Fruit fly (Drosophila melanogaster) whole organism, embryonic: ENCODE measurements around the gene Mst98Cb.

Source experiments
- Atf-2 ChIP-seq: fragments of 200-800 bp; sonication (Bioruptor generic); optimal IDR thresholded peaks from 2 replicates; lab custom pipeline; 2016; ENCODE audit warnings: missing biosample characterization, missing genetic modification characterization
- Bgb ChIP-seq: fragments of 200-800 bp; sonication (Bioruptor generic); IDR thresholded peaks from 2 replicates; pipeline ENCODE4 v1.3.6; 2022; ENCODE audit warnings: missing biosample characterization, missing genetic modification characterization; ENCODE audit not compliant: partially characterized antibody
- C15 ChIP-seq: fragments of 200-800 bp; sonication (Bioruptor generic); IDR thresholded peaks from 3 replicates; pipeline ENCODE4 v1.3.6; 2022; ENCODE audit warnings: missing biosample characterization, missing genetic modification characterization
- CG10366 ChIP-seq: fragments of 200-800 bp; sonication (Bioruptor generic); IDR thresholded peaks from 2 replicates; pipeline ENCODE4 v1.3.6; 2022; ENCODE audit warnings: missing biosample characterization, missing genetic modification characterization
- CG11093 ChIP-seq: fragments of 200-800 bp; sonication (Bioruptor generic); IDR thresholded peaks from 3 replicates; pipeline ENCODE4 v1.3.6; 2022; ENCODE audit warnings: missing biosample characterization, missing genetic modification characterization
- CG11398 ChIP-seq: fragments of 200-800 bp; sonication (Bioruptor generic); optimal IDR thresholded peaks from 2 replicates; lab custom pipeline; 2016; ENCODE audit warnings: missing biosample characterization, missing genetic modification characterization
- CG11695 ChIP-seq: fragments of 200-800 bp; sonication (Bioruptor generic); IDR thresholded peaks from 3 replicates; pipeline ENCODE4 v1.3.6; 2022; ENCODE audit warnings: missing biosample characterization, missing genetic modification characterization
- CG12155 ChIP-seq: fragments of 200-800 bp; sonication (Bioruptor generic); optimal IDR thresholded peaks from 3 replicates; lab custom pipeline; 2016; ENCODE audit warnings: missing biosample characterization, missing genetic modification characterization
- CG12391 ChIP-seq: fragments of 200-800 bp; sonication (Bioruptor generic); optimal IDR thresholded peaks from 3 replicates; lab custom pipeline; 2018; ENCODE audit warnings: missing biosample characterization, mild to moderate bottlenecking, missing genetic modification characterization, moderate library complexity
- CG14014 ChIP-seq: fragments of 200-800 bp; sonication (Bioruptor generic); IDR thresholded peaks from 2 replicates; pipeline ENCODE4 v1.3.6; 2022; ENCODE audit warnings: missing biosample characterization, missing genetic modification characterization
- CG15601 ChIP-seq: fragments of 200-800 bp; sonication (Bioruptor generic); optimal IDR thresholded peaks from 3 replicates; lab custom pipeline; 2019; ENCODE audit warnings: missing biosample characterization, mild to moderate bottlenecking, missing genetic modification characterization, moderate library complexity
- CG16813 ChIP-seq: fragments of 200-800 bp; sonication (Bioruptor generic); IDR thresholded peaks from 3 replicates; pipeline ENCODE4 v1.3.6; 2022; ENCODE audit warnings: missing biosample characterization, missing genetic modification characterization; ENCODE audit not compliant: partially characterized antibody
- CG17912 ChIP-seq: fragments of 200-800 bp; sonication (Bioruptor generic); optimal IDR thresholded peaks from 2 replicates; lab custom pipeline; 2018; ENCODE audit warnings: missing biosample characterization, mild to moderate bottlenecking, missing genetic modification characterization
- CG2202 ChIP-seq: fragments of 200-800 bp; sonication (Bioruptor generic); optimal IDR thresholded peaks from 2 replicates; lab custom pipeline; 2018; ENCODE audit warnings: missing biosample characterization, mild to moderate bottlenecking, missing genetic modification characterization
- CG31224 ChIP-seq: fragments of 200-800 bp; sonication (Bioruptor generic); IDR thresholded peaks from 2 replicates; pipeline ENCODE4 v1.3.6; 2022; ENCODE audit warnings: missing biosample characterization, missing genetic modification characterization
- CG4404 ChIP-seq: fragments of 200-800 bp; sonication (Bioruptor generic); IDR thresholded peaks from 2 replicates; pipeline ENCODE4 v1.3.6; 2022; ENCODE audit warnings: missing biosample characterization, missing genetic modification characterization
- CG4854 ChIP-seq: fragments of 200-800 bp; sonication (Bioruptor generic); optimal IDR thresholded peaks from 2 replicates; lab custom pipeline; 2016; ENCODE audit warnings: missing biosample characterization, missing genetic modification characterization, inconsistent platforms
- CG6689 ChIP-seq: fragments of 200-800 bp; sonication (Bioruptor generic); IDR thresholded peaks from 2 replicates; pipeline ENCODE4 v1.3.6; 2022; ENCODE audit warnings: missing biosample characterization, missing genetic modification characterization
- CG8478 ChIP-seq: fragments of >200 bp; optimal IDR thresholded peaks from 2 replicates; lab custom pipeline; 2018
- CG8765 ChIP-seq: fragments of 200-800 bp; sonication (Bioruptor generic); IDR thresholded peaks from 2 replicates; pipeline ENCODE4 v1.3.6; 2022; ENCODE audit warnings: missing biosample characterization, missing genetic modification characterization
- CG9932 ChIP-seq: fragments of 200-800 bp; sonication (Bioruptor generic); IDR thresholded peaks from 2 replicates; pipeline ENCODE4 v1.3.6; 2022; ENCODE audit warnings: missing biosample characterization, missing genetic modification characterization
- CHES-1-like ChIP-seq: fragments of 200-800 bp; sonication (Bioruptor generic); optimal IDR thresholded peaks from 2 replicates; lab custom pipeline; 2016; ENCODE audit warnings: missing biosample characterization, missing genetic modification characterization
- GATAe ChIP-seq: fragments of 200-800 bp; sonication (Bioruptor generic); conservative IDR thresholded peaks from 2 replicates; pipeline ENCODE4 v1.3.6; 2022; ENCODE audit warnings: missing biosample characterization, missing genetic modification characterization
- HLH3B ChIP-seq: fragments of 200-800 bp; sonication (Bioruptor generic); IDR thresholded peaks from 2 replicates; pipeline ENCODE4 v1.3.6; 2022; ENCODE audit warnings: missing biosample characterization, missing genetic modification characterization
- Hand ChIP-seq: fragments of 200-800 bp; sonication (Bioruptor generic); optimal IDR thresholded peaks from 2 replicates; lab custom pipeline; 2017; ENCODE audit warnings: mild to moderate bottlenecking, missing biosample characterization, missing genetic modification reagents, missing genetic modification characterization
- Hsf ChIP-seq: fragments of 200-800 bp; sonication (Bioruptor generic); optimal IDR thresholded peaks from 3 replicates; lab custom pipeline; 2016; ENCODE audit warnings: missing biosample characterization, missing genetic modification characterization
- Lhr ChIP-seq: fragments of 200-800 bp; sonication (Bioruptor generic); optimal IDR thresholded peaks from 3 replicates; lab custom pipeline; 2017; ENCODE audit warnings: mild to moderate bottlenecking, missing biosample characterization, missing genetic modification reagents, missing genetic modification characterization
- MESR4 ChIP-seq: fragments of 200-800 bp; sonication (Bioruptor generic); optimal IDR thresholded peaks from 2 replicates; lab custom pipeline; 2018; ENCODE audit warnings: missing biosample characterization, mild to moderate bottlenecking, missing genetic modification characterization, moderate library complexity
- Mad ChIP-seq: fragments of 200-800 bp; sonication (Bioruptor generic); optimal IDR thresholded peaks from 2 replicates; lab custom pipeline; 2016; ENCODE audit warnings: missing biosample characterization, missing genetic modification characterization
- Med ChIP-seq: fragments of 200-800 bp; sonication (Bioruptor generic); peaks from one replicate; lab custom pipeline; 2016; ENCODE audit warnings: missing biosample characterization, missing genetic modification characterization, mild to moderate bottlenecking, inconsistent platforms, moderate library complexity
- NC2β ChIP-seq: fragments of 200-800 bp; sonication (Bioruptor generic); optimal IDR thresholded peaks from 2 replicates; lab custom pipeline; 2016; ENCODE audit warnings: missing biosample characterization, missing genetic modification characterization
- NFAT ChIP-seq: fragments of 200-800 bp; sonication (Bioruptor generic); IDR thresholded peaks from 2 replicates; pipeline ENCODE4 v1.3.6; 2022; ENCODE audit warnings: missing biosample characterization, missing genetic modification characterization
- Oli ChIP-seq: fragments of 200-800 bp; sonication (Bioruptor generic); optimal IDR thresholded peaks from 2 replicates; lab custom pipeline; 2018; ENCODE audit warnings: missing biosample characterization, mild to moderate bottlenecking, missing genetic modification characterization, moderate library complexity
- Opbp ChIP-seq: fragments of 200-800 bp; sonication (Bioruptor generic); IDR thresholded peaks from 3 replicates; pipeline ENCODE4 v1.3.6; 2022; ENCODE audit warnings: missing biosample characterization, missing genetic modification characterization; ENCODE audit not compliant: partially characterized antibody
- Sry-β ChIP-seq: fragments of 200-800 bp; sonication (Bioruptor generic); optimal IDR thresholded peaks from 2 replicates; lab custom pipeline; 2018; ENCODE audit warnings: missing biosample characterization, mild to moderate bottlenecking, missing genetic modification characterization, moderate library complexity
- bcd ChIP-seq: fragments of 200-800 bp; sonication (Bioruptor generic); optimal IDR thresholded peaks from 2 replicates; lab custom pipeline; 2017; ENCODE audit warnings: missing biosample characterization, mild to moderate bottlenecking, missing genetic modification characterization
- chinmo ChIP-seq: fragments of 200-800 bp; sonication (Bioruptor generic); IDR thresholded peaks from 4 replicates; pipeline ENCODE4 v1.3.6; 2022; ENCODE audit warnings: missing biosample characterization, missing genetic modification characterization; ENCODE audit not compliant: partially characterized antibody
- croc ChIP-seq: fragments of 200-800 bp; sonication (Bioruptor generic); conservative IDR thresholded peaks from 3 replicates; pipeline ENCODE4 v1.3.6; 2022; ENCODE audit warnings: missing biosample characterization, missing genetic modification characterization
- disco-r ChIP-seq: fragments of 200-800 bp; sonication (Bioruptor generic); optimal IDR thresholded peaks from 2 replicates; lab custom pipeline; 2016; ENCODE audit warnings: missing biosample characterization, missing genetic modification characterization
- prd ChIP-seq, 3 experiments: fragments of >200 bp in 2 of 3; fragments of 200-800 bp in 1 of 3; sonication (Bioruptor generic) in 1 of 3; optimal IDR thresholded peaks in 2 of 3; IDR thresholded peaks in 1 of 3; 2 replicates in 2 of 3; 3 replicates in 1 of 3; pipeline versions ENCODE4 v1.3.6 to Lab custom; 2017 to 2022; ENCODE audit warnings: missing biosample characterization in 1 of 3, missing genetic modification characterization in 1 of 3
- pros ChIP-seq: fragments of 200-800 bp; sonication (Bioruptor generic); optimal IDR thresholded peaks from 3 replicates; lab custom pipeline; 2019; ENCODE audit warnings: missing biosample characterization, mild to moderate bottlenecking, missing genetic modification characterization, moderate library complexity
- sc ChIP-seq, 3 experiments: fragments of >200 bp in 2 of 3; fragments of 200-800 bp in 1 of 3; sonication (Bioruptor generic) in 1 of 3; optimal IDR thresholded peaks; 2 replicates in 2 of 3; 3 replicates in 1 of 3; lab custom pipeline; 2017; ENCODE audit warnings: mild to moderate bottlenecking in 1 of 3, missing biosample characterization in 1 of 3, missing genetic modification characterization in 1 of 3, missing genetic modification reagents in 1 of 3
- sima ChIP-seq: fragments of 200-800 bp; sonication (Bioruptor generic); optimal IDR thresholded peaks from 2 replicates; lab custom pipeline; 2016; ENCODE audit warnings: missing biosample characterization, missing genetic modification characterization
- sisA ChIP-seq: fragments of 200-800 bp; sonication (Bioruptor generic); IDR thresholded peaks from 2 replicates; pipeline ENCODE4 v1.3.6; 2022; ENCODE audit warnings: missing biosample characterization, missing genetic modification characterization
- stwl ChIP-seq: fragments of 200-800 bp; sonication (Bioruptor generic); optimal IDR thresholded peaks from 3 replicates; lab custom pipeline; 2018; ENCODE audit warnings: missing biosample characterization, mild to moderate bottlenecking, missing genetic modification characterization, moderate library complexity
- tgo ChIP-seq: fragments of 200-800 bp; sonication (Bioruptor generic); IDR thresholded peaks from 3 replicates; pipeline ENCODE4 v1.3.6; 2022; ENCODE audit warnings: missing biosample characterization, missing genetic modification characterization
- tio ChIP-seq: fragments of 200-800 bp; sonication (Bioruptor generic); optimal IDR thresholded peaks from 2 replicates; lab custom pipeline; 2017; ENCODE audit warnings: missing biosample characterization, missing genetic modification characterization, inconsistent platforms
- twi ChIP-seq: fragments of 200-800 bp; optimal IDR thresholded peaks from 2 replicates; lab custom pipeline; 2019; ENCODE audit warnings: missing biosample characterization, mild to moderate bottlenecking, missing genetic modification characterization, moderate library complexity
- vfl ChIP-seq: fragments of 200-800 bp; sonication (Bioruptor generic); optimal IDR thresholded peaks from 2 replicates; lab custom pipeline; 2016; ENCODE audit warnings: missing biosample characterization, missing genetic modification characterization

Mst98Cb gene

DNA sequence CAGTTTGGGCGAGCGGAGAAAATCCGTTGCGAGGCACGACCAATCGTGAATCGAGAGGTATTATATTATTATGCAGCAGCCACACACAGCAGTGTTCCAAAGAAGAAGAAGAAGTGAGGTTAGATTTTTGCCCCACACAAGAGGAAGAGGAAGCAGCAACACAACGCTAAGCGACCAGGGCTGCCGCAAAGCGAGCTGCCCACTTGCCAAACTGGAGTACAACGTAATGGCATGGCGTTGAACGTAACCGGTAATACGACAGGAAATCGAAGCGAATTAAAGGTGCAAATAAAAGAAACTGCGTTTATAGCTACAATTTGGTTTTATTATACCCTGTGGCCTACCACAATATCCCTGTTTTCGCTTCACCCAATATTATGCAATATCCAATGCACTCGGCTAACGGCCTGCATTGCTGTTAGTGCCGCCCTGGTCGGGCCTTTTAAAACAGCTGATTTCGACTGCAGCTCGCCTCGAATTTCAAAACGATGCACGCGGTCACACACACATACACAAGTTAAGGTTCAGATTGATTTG, 42.9 kb downstream of the Mst98Cb start (continued):
- peak; percentile 86 for TF ChIP-seq bcd (GFP tag; lab: Kevin White, UChicago)
- TF ChIP-seq CG4404 (GFP tag; lab: Robert Waterston, UW) = peak; percentile 78
- peak; percentile 62 for TF ChIP-seq disco-r (GFP tag; lab: Kevin White, UChicago)
- TF ChIP-seq sisA (GFP tag; lab: Robert Waterston, UW) = peak; percentile 71
- peak; percentile 94 for TF ChIP-seq Med (GFP tag; lab: Kevin White, UChicago)
- peak; percentile 33; the same call in 1 of the 2 replicates for TF ChIP-seq CG31224 (GFP tag; lab: Robert Waterston, UW)
- TF ChIP-seq CG8765 (GFP tag; lab: Robert Waterston, UW) = peak; percentile 42; the same call in 1 of the 2 replicates
- TF ChIP-seq Oli (tag; lab: Kevin White, UChicago) = peak; percentile 74
- TF ChIP-seq stwl (tag; lab: Kevin White, UChicago) = peak; percentile 69
- peak; percentile 79 for TF ChIP-seq CG6689 (GFP tag; lab: Robert Waterston, UW)
- peak; percentile 78 for TF ChIP-seq CG12391 (tag; lab: Kevin White, UChicago)
- no peak for TF ChIP-seq C15 (GFP tag; lab: Robert Waterston, UW)
- 0 out of 3 replicates have a peak, but pooled peaks have one; percentile 34 for TF ChIP-seq CG11093
- TF ChIP-seq Atf-2 (GFP tag; lab: Kevin White, UChicago) = peak; percentile 65
- TF ChIP-seq Mad (GFP tag; lab: Kevin White, UChicago) = peak; percentile 27
- TF ChIP-seq vfl (GFP tag; lab: Kevin White, UChicago) = peak; percentile 64
- peak; percentile 57 for TF ChIP-seq CG10366 (GFP tag; lab: Robert Waterston, UW)
- TF ChIP-seq CG2202 (tag; lab: Kevin White, UChicago) = peak; percentile 59
- peak; percentile 28 for TF ChIP-seq CG17912 (GFP tag; lab: Kevin White, UChicago)
- TF ChIP-seq Hand = peak; percentile 63
- no peak for TF ChIP-seq CG8478 (lab: Kevin White, UChicago)
- no peak for TF ChIP-seq GATAe (GFP tag; lab: Robert Waterston, UW)
- peak; percentile 61 for TF ChIP-seq CG9932 (GFP tag; lab: Robert Waterston, UW)
- TF ChIP-seq croc (GFP tag; lab: Robert Waterston, UW) = peak; percentile 55; the same call in 2 of the 3 replicates
- peak; percentile 73 for TF ChIP-seq Hsf (GFP tag; lab: Kevin White, UChicago)
- peak; percentile 69 for TF ChIP-seq CG11398 (GFP tag; lab: Kevin White, UChicago)
- TF ChIP-seq CG14014 (GFP tag; lab: Robert Waterston, UW) = peak; percentile 72
- peak; percentile 40 for TF ChIP-seq CG12155
- no peak for TF ChIP-seq Sry-β (GFP tag; lab: Kevin White, UChicago)
- peak; percentile 49 for TF ChIP-seq tio (GFP tag; lab: Kevin White, UChicago)
- 0 out of 3 replicates have a peak, but pooled peaks have one; percentile 42 for TF ChIP-seq Opbp (GFP tag; lab: Robert Waterston, UW)
- TF ChIP-seq pros = peak; percentile 15
- TF ChIP-seq NFAT (GFP tag; lab: Robert Waterston, UW) = no peak
- no peak for TF ChIP-seq sima
- TF ChIP-seq Bgb (GFP tag; lab: Robert Waterston, UW) = peak; percentile 39; the same call in 1 of the 2 replicates
- TF ChIP-seq twi (tag; lab: Kevin White, UChicago) = peak; percentile 41
- peak; percentile 55 for TF ChIP-seq MESR4 (GFP tag; lab: Kevin White, UChicago)
- peak; percentile 78 for TF ChIP-seq CG15601 (tag; lab: Kevin White, UChicago)
- TF ChIP-seq chinmo (GFP tag; lab: Robert Waterston, UW) = peak; percentile 92; the same call in 3 of the 4 replicates
- TF ChIP-seq CG11695 (GFP tag; lab: Robert Waterston, UW) = peak; percentile 71
- TF ChIP-seq HLH3B (GFP tag; lab: Robert Waterston, UW) = peak; percentile 65
- TF ChIP-seq CHES-1-like (GFP tag; lab: Kevin White, UChicago) = peak; percentile 85
- no peak for TF ChIP-seq sc (optimal IDR thresholded peaks at IDR 0.05; lab: Kevin White, UChicago)
- TF ChIP-seq sc (GFP tag; optimal IDR thresholded peaks at IDR 0.05; lab: Kevin White, UChicago) = peak; percentile 64
- TF ChIP-seq Lhr (GFP tag; lab: Kevin White, UChicago) = peak; percentile 71
- peak; percentile 32 for TF ChIP-seq CG4854
- TF ChIP-seq prd (optimal IDR thresholded peaks at IDR 0.05; lab: Kevin White, UChicago) = no peak
- peak; percentile 80 for TF ChIP-seq prd (GFP tag; IDR thresholded peaks at IDR 0.05; lab: Robert Waterston, UW)
- peak; percentile 63 for TF ChIP-seq tgo (GFP tag; lab: Robert Waterston, UW)
- TF ChIP-seq NC2β (GFP tag; lab: Kevin White, UChicago) = peak; percentile 90
- peak; percentile 27; the same call in 1 of the 3 replicates for TF ChIP-seq CG16813 (GFP tag; lab: Robert Waterston, UW)
